Fruit fly (Drosophila melanogaster) whole organism, pupa: ENCODE results near the gene CAHbeta.

Source experiments
- CG12605 ChIP-seq: fragments of 200-800 bp; sonication (Bioruptor generic); IDR thresholded peaks from 2 replicates; pipeline ENCODE4 v1.3.6; 2022; ENCODE audit warnings: missing biosample characterization, missing genetic modification characterization
- CG13204 ChIP-seq: fragments of 200-800 bp; sonication (Bioruptor generic); optimal IDR thresholded peaks from 2 replicates; lab custom pipeline; 2018; ENCODE audit warnings: missing biosample characterization, mild to moderate bottlenecking, missing genetic modification characterization, moderate library complexity
- CG14655 ChIP-seq: fragments of 200-800 bp; sonication (Bioruptor generic); optimal IDR thresholded peaks from 3 replicates; lab custom pipeline; 2017; ENCODE audit warnings: mild to moderate bottlenecking, missing biosample characterization, missing genetic modification reagents, missing genetic modification characterization
- CG32121 ChIP-seq: fragments of 200-800 bp; sonication (Bioruptor generic); IDR thresholded peaks from 2 replicates; pipeline ENCODE4 v1.3.6; 2022; ENCODE audit warnings: missing biosample characterization, missing genetic modification characterization
- CG8159 ChIP-seq: fragments of 200-800 bp; sonication (Bioruptor generic); optimal IDR thresholded peaks from 3 replicates; lab custom pipeline; 2018; ENCODE audit warnings: missing biosample characterization, mild to moderate bottlenecking, missing genetic modification characterization, moderate library complexity
- CG9948 ChIP-seq: fragments of 200-800 bp; sonication (Bioruptor generic); optimal IDR thresholded peaks from 2 replicates; lab custom pipeline; 2018; ENCODE audit warnings: missing biosample characterization, mild to moderate bottlenecking, missing genetic modification characterization, moderate library complexity
- EcR ChIP-seq: fragments of 200-800 bp; sonication (Bioruptor generic); optimal IDR thresholded peaks from 3 replicates; lab custom pipeline; 2019; ENCODE audit warnings: missing biosample characterization, missing genetic modification characterization, mild to moderate bottlenecking, moderate library complexity, missing genetic modification reagents
- Ets98B ChIP-seq: fragments of 200-800 bp; sonication (Bioruptor generic); IDR thresholded peaks from 2 replicates; pipeline ENCODE4 v1.3.6; 2022; ENCODE audit warnings: missing biosample characterization, missing genetic modification characterization
- Pif1B ChIP-seq: fragments of 200-800 bp; sonication (Bioruptor generic); optimal IDR thresholded peaks from 3 replicates; lab custom pipeline; 2016; ENCODE audit warnings: missing biosample characterization, missing genetic modification characterization
- gl ChIP-seq: fragments of 200-800 bp; sonication (Bioruptor generic); optimal IDR thresholded peaks from 2 replicates; lab custom pipeline; 2018; ENCODE audit warnings: missing biosample characterization, mild to moderate bottlenecking, missing genetic modification characterization
- rn ChIP-seq: fragments of 200-800 bp; sonication (Bioruptor generic); IDR thresholded peaks from 2 replicates; pipeline ENCODE4 v1.3.6; 2022; ENCODE audit warnings: missing biosample characterization, missing genetic modification characterization

dm6 chr3R:8932741-8933140 is 47.9 kb upstream of the CAHbeta start:
- TF ChIP-seq Pif1B (GFP tag; lab: Kevin White, UChicago), result no peak
- TF ChIP-seq EcR (GFP tag; lab: Kevin White, UChicago), result no peak
- no peak for TF ChIP-seq CG12605 (GFP tag; lab: Robert Waterston, UW)
- 0 out of 2 replicates have a peak, but pooled peaks have one; percentile 6 for TF ChIP-seq Ets98B
- TF ChIP-seq CG13204 (GFP tag; lab: Kevin White, UChicago), result no peak
- TF ChIP-seq gl (tag; lab: Kevin White, UChicago), result peak; percentile 24
- peak; percentile 38 for TF ChIP-seq CG8159 (tag; lab: Kevin White, UChicago)
- peak; percentile 37 for TF ChIP-seq CG14655
- peak; percentile 41 for TF ChIP-seq CG9948 (tag; lab: Kevin White, UChicago)
- no peak for TF ChIP-seq CG32121
- TF ChIP-seq rn (GFP tag; lab: Robert Waterston, UW), result no peak
